Worm (Caenorhabditis elegans) whole organism, mixed stage, embryonic: ENCODE results near the gene C45G9.5.

ENCODE experiments used
- M03D4.4 ChIP-seq: sonication (generic microtip); optimal IDR thresholded peaks from 2 replicates; lab custom pipeline; 2017; ENCODE audit warnings: mild to moderate bottlenecking, missing genetic modification characterization, missing compliant biosample characterization
- bed-3 ChIP-seq: fragments of 200-800 bp; sonication (Bioruptor generic); optimal IDR thresholded peaks from 3 replicates; lab custom pipeline; 2018; ENCODE audit warnings: mild to moderate bottlenecking, missing genetic modification characterization, moderate library complexity, missing compliant biosample characterization
- blmp-1 ChIP-seq: fragments of 150-350 bp; optimal IDR thresholded peaks from 2 replicates; lab custom pipeline; 2014; ENCODE audit warnings: missing biosample characterization, missing genetic modification characterization
- ceh-39 ChIP-seq: fragments of 150-350 bp; optimal IDR thresholded peaks from 2 replicates; lab custom pipeline; 2014; ENCODE audit warnings: missing biosample characterization, missing genetic modification characterization
- ceh-43 ChIP-seq: fragments of 200-800 bp; sonication (Bioruptor generic); optimal IDR thresholded peaks from 2 replicates; lab custom pipeline; 2018; ENCODE audit warnings: mild to moderate bottlenecking, missing genetic modification characterization, moderate library complexity, missing compliant biosample characterization
- ceh-83 ChIP-seq: fragments of 200-800 bp; sonication (Bioruptor generic); optimal IDR thresholded peaks from 2 replicates; lab custom pipeline; 2018; ENCODE audit warnings: mild to moderate bottlenecking, missing genetic modification characterization, missing compliant biosample characterization
- ces-1 ChIP-seq: fragments of 150-350 bp; optimal IDR thresholded peaks from 2 replicates; lab custom pipeline; 2014; ENCODE audit warnings: missing biosample characterization, missing genetic modification reagents, missing genetic modification characterization
- cnd-1 ChIP-seq: fragments of 200-800 bp; sonication (Bioruptor generic); optimal IDR thresholded peaks from 2 replicates; lab custom pipeline; 2018; ENCODE audit warnings: mild to moderate bottlenecking, missing genetic modification characterization, missing compliant biosample characterization
- drap-1 ChIP-seq: fragments of 200-800 bp; sonication (Bioruptor generic); optimal IDR thresholded peaks from 3 replicates; lab custom pipeline; 2018; ENCODE audit warnings: mild to moderate bottlenecking, missing genetic modification characterization, missing compliant biosample characterization
- elt-1 ChIP-seq: sonication (generic microtip); optimal IDR thresholded peaks from 2 replicates; lab custom pipeline; 2017; ENCODE audit warnings: missing genetic modification characterization, mild to moderate bottlenecking, missing compliant biosample characterization, antibody characterized with exemption, moderate library complexity, borderline replicate concordance; ENCODE audit not compliant: insufficient read depth
- elt-3 ChIP-seq: fragments of 150-350 bp; optimal IDR thresholded peaks from 2 replicates; lab custom pipeline; 2014; ENCODE audit warnings: missing biosample characterization, missing genetic modification characterization
- flh-1 ChIP-seq: fragments of 200-800 bp; sonication (Bioruptor generic); optimal IDR thresholded peaks from 2 replicates; lab custom pipeline; 2018; ENCODE audit warnings: mild to moderate bottlenecking, missing genetic modification characterization, moderate library complexity, missing compliant biosample characterization
- ham-2 ChIP-seq: fragments of 200-800 bp; sonication (Bioruptor generic); optimal IDR thresholded peaks from 2 replicates; lab custom pipeline; 2018; ENCODE audit warnings: mild to moderate bottlenecking, missing genetic modification characterization, missing compliant biosample characterization
- hlh-1 ChIP-seq: fragments of 150-350 bp; optimal IDR thresholded peaks from 2 replicates; lab custom pipeline; 2014; ENCODE audit warnings: missing biosample characterization, missing genetic modification reagents, missing genetic modification characterization
- lin-13 ChIP-seq: fragments of 150-350 bp; optimal IDR thresholded peaks from 2 replicates; lab custom pipeline; 2014; ENCODE audit warnings: missing biosample characterization, missing genetic modification characterization
- lin-32 ChIP-seq: fragments of 200-800 bp; sonication (Bioruptor generic); optimal IDR thresholded peaks from 2 replicates; lab custom pipeline; 2018; ENCODE audit warnings: mild to moderate bottlenecking, missing genetic modification characterization, missing compliant biosample characterization
- lsy-2 ChIP-seq: fragments of 150-350 bp; optimal IDR thresholded peaks from 2 replicates; lab custom pipeline; 2014; ENCODE audit warnings: missing biosample characterization, missing genetic modification characterization
- mab-5 ChIP-seq: fragments of 150-350 bp; optimal IDR thresholded peaks from 2 replicates; lab custom pipeline; 2014; ENCODE audit warnings: missing biosample characterization, missing genetic modification characterization
- mep-1 ChIP-seq: fragments of 150-350 bp; optimal IDR thresholded peaks from 2 replicates; lab custom pipeline; 2017; ENCODE audit warnings: missing biosample characterization, missing genetic modification reagents, missing genetic modification characterization, inconsistent platforms
- mls-2 ChIP-seq: sonication (generic microtip); optimal IDR thresholded peaks from 2 replicates; lab custom pipeline; 2016; ENCODE audit warnings: mild to moderate bottlenecking, missing genetic modification characterization, moderate library complexity, missing compliant biosample characterization
- nhr-12 ChIP-seq: fragments of 150-350 bp; optimal IDR thresholded peaks from 2 replicates; lab custom pipeline; 2014; ENCODE audit warnings: missing biosample characterization, missing genetic modification characterization
- nhr-2 ChIP-seq: fragments of 150-350 bp; optimal IDR thresholded peaks from 2 replicates; lab custom pipeline; 2014; ENCODE audit warnings: missing biosample characterization, missing genetic modification characterization
- nhr-237 ChIP-seq: fragments of 150-350 bp; optimal IDR thresholded peaks from 2 replicates; lab custom pipeline; 2014; ENCODE audit warnings: missing biosample characterization, missing genetic modification characterization
- nhr-28 ChIP-seq: fragments of 150-350 bp; optimal IDR thresholded peaks from 2 replicates; lab custom pipeline; 2014; ENCODE audit warnings: missing biosample characterization, missing genetic modification characterization
- nhr-76 ChIP-seq: sonication (generic microtip); optimal IDR thresholded peaks from 2 replicates; lab custom pipeline; 2017; ENCODE audit warnings: missing biosample characterization, missing genetic modification characterization
- pha-4 ChIP-seq: fragments of 150-350 bp; optimal IDR thresholded peaks from 2 replicates; lab custom pipeline; 2018; ENCODE audit warnings: missing biosample characterization, missing genetic modification reagents, missing genetic modification characterization
- sem-2 ChIP-seq: fragments of 200-800 bp; sonication (Bioruptor generic); optimal IDR thresholded peaks from 2 replicates; lab custom pipeline; 2018; ENCODE audit warnings: mild to moderate bottlenecking, missing genetic modification characterization, missing compliant biosample characterization
- snpc-4 ChIP-seq: fragments of 150-350 bp; optimal IDR thresholded peaks from 2 replicates; lab custom pipeline; 2014; ENCODE audit warnings: missing biosample characterization, missing genetic modification characterization
- sptf-1 ChIP-seq: sonication (generic microtip); optimal IDR thresholded peaks from 2 replicates; lab custom pipeline; 2017; ENCODE audit warnings: mild to moderate bottlenecking, missing genetic modification characterization, moderate library complexity, missing compliant biosample characterization
- tbx-8 ChIP-seq: fragments of 200-800 bp; sonication (Bioruptor generic); optimal IDR thresholded peaks from 2 replicates; lab custom pipeline; 2018; ENCODE audit warnings: mild to moderate bottlenecking, missing genetic modification characterization, moderate library complexity, missing compliant biosample characterization
- unc-120 ChIP-seq: sonication (generic microtip); optimal IDR thresholded peaks from 2 replicates; lab custom pipeline; 2017; ENCODE audit warnings: missing genetic modification characterization, missing compliant biosample characterization; ENCODE audit not compliant: poor library complexity, severe bottlenecking
- unc-39 ChIP-seq: fragments of 150-350 bp; optimal IDR thresholded peaks from 2 replicates; lab custom pipeline; 2014; ENCODE audit warnings: missing biosample characterization, missing genetic modification characterization
- unc-62 ChIP-seq: fragments of 150-350 bp; optimal IDR thresholded peaks from 2 replicates; lab custom pipeline; 2014; ENCODE audit warnings: missing biosample characterization, missing genetic modification reagents, missing genetic modification characterization
- zip-8 ChIP-seq: fragments of 150-350 bp; optimal IDR thresholded peaks from 2 replicates; lab custom pipeline; 2014; ENCODE audit warnings: missing biosample characterization, missing genetic modification characterization
- ztf-11 ChIP-seq: fragments of 150-350 bp; optimal IDR thresholded peaks from 2 replicates; lab custom pipeline; 2014; ENCODE audit warnings: missing biosample characterization, missing genetic modification characterization

The C45G9.5 gene

ce11 chrIII:5022964-5023363 lies 25.0 kb upstream of the C45G9.5 start, which contains the start of gene R144.13:
TSS of gene R144.13 (plus strand) at chrIII:5023264.
- no peak for TF ChIP-seq M03D4.4
- no peak for TF ChIP-seq ceh-39 (tag; lab: Kevin White, UChicago)
- no peak for TF ChIP-seq unc-120 (tag; lab: Kevin White, UChicago)
- TF ChIP-seq drap-1 (GFP tag; lab: Kevin White, UChicago) = no peak
- no peak for TF ChIP-seq lin-32
- no peak for TF ChIP-seq nhr-76 (tag; lab: Kevin White, UChicago)
- TF ChIP-seq tbx-8 (GFP tag; lab: Kevin White, UChicago) = no peak
- TF ChIP-seq mep-1 (tag; lab: Kevin White, UChicago) = no peak
- TF ChIP-seq ces-1 = no peak
- TF ChIP-seq ham-2 (GFP tag; lab: Kevin White, UChicago) = no peak
- no peak for TF ChIP-seq lin-13 (tag; lab: Kevin White, UChicago)
- no peak for TF ChIP-seq cnd-1
- no peak for TF ChIP-seq flh-1
- no peak for TF ChIP-seq lsy-2
- TF ChIP-seq, all 35 proteins: peak for 0

ce11 chrIII:5023642-5024041 lies 24.3 kb upstream of the C45G9.5 start:
- no peak for TF ChIP-seq ceh-83

ce11 chrIII:5024393-5024964 lies 23.4 kb upstream of the C45G9.5 start, which contains the start of gene pcf-11:
TSS of gene pcf-11 (plus strand) at chrIII:5024914.
- no peak for TF ChIP-seq nhr-28 (tag; lab: Kevin White, UChicago)
- TF ChIP-seq ces-1 = peak; percentile 43
- TF ChIP-seq nhr-12 (tag; lab: Kevin White, UChicago) = no peak
- TF ChIP-seq sem-2 (GFP tag; lab: Kevin White, UChicago) = no peak
- no peak for TF ChIP-seq nhr-2 (tag; lab: Kevin White, UChicago)
- TF ChIP-seq elt-1 (tag; lab: Kevin White, UChicago) = no peak
- TF ChIP-seq hlh-1 (tag; lab: Kevin White, UChicago) = peak; percentile 61
- TF ChIP-seq ceh-43 (GFP tag; lab: Kevin White, UChicago) = no peak
- TF ChIP-seq unc-39 = no peak
- no peak for TF ChIP-seq blmp-1 (tag; lab: Kevin White, UChicago)
- TF ChIP-seq zip-8 (tag; lab: Kevin White, UChicago) = no peak
- TF ChIP-seq drap-1 (GFP tag; lab: Kevin White, UChicago) = no peak
- no peak for TF ChIP-seq pha-4 (tag; lab: Kevin White, UChicago)
- TF ChIP-seq tbx-8 (GFP tag; lab: Kevin White, UChicago) = no peak
- peak; percentile 23 for TF ChIP-seq lsy-2
- TF ChIP-seq ham-2 (GFP tag; lab: Kevin White, UChicago) = peak; percentile 27
- TF ChIP-seq unc-62 = peak; percentile 3
- peak; percentile 70 for TF ChIP-seq ceh-83
- no peak for TF ChIP-seq M03D4.4
- no peak for TF ChIP-seq nhr-237 (tag; lab: Kevin White, UChicago)
- TF ChIP-seq bed-3 (GFP tag; lab: Kevin White, UChicago) = no peak
- TF ChIP-seq ztf-11 (tag; lab: Kevin White, UChicago) = no peak
- TF ChIP-seq ceh-39 (tag; lab: Kevin White, UChicago) = peak; percentile 84
- no peak for TF ChIP-seq sptf-1
- TF ChIP-seq elt-3 (tag; lab: Kevin White, UChicago) = no peak
- no peak for TF ChIP-seq mls-2 (tag; lab: Kevin White, UChicago)
- TF ChIP-seq nhr-76 (tag; lab: Kevin White, UChicago) = no peak
- no peak for TF ChIP-seq flh-1
- peak; percentile 13 for TF ChIP-seq unc-120 (tag; lab: Kevin White, UChicago)
- TF ChIP-seq mep-1 (tag; lab: Kevin White, UChicago) = peak; percentile 1
- TF ChIP-seq cnd-1 = no peak
- TF ChIP-seq snpc-4 (tag; lab: Kevin White, UChicago) = no peak
- TF ChIP-seq lin-13 (tag; lab: Kevin White, UChicago) = no peak
- peak; percentile 14 for TF ChIP-seq lin-32
- no peak for TF ChIP-seq mab-5 (tag; lab: Kevin White, UChicago)
